Worm (Caenorhabditis elegans) whole organism, early embryonic: Measurements from ENCODE around the gene W04H10.5.

ENCODE experiments used
- B0310.2 ChIP-seq: sonication (generic microtip); optimal IDR thresholded peaks from 2 replicates; lab custom pipeline; 2016; ENCODE audit warnings: mild to moderate bottlenecking, missing genetic modification characterization, missing compliant biosample characterization
- aly-1 ChIP-seq: sonication (generic microtip); optimal IDR thresholded peaks from 2 replicates; lab custom pipeline; 2016; ENCODE audit warnings: missing genetic modification characterization, missing compliant biosample characterization
- ama-1 ChIP-seq: fragments of 150-350 bp; optimal IDR thresholded peaks from 2 replicates; lab custom pipeline; 2014
- ceh-13 ChIP-seq: fragments of 200-800 bp; sonication (Bioruptor generic); optimal IDR thresholded peaks from 2 replicates; lab custom pipeline; 2018; ENCODE audit warnings: mild to moderate bottlenecking, missing genetic modification characterization, missing compliant biosample characterization
- hmbx-1 ChIP-seq: sonication (generic microtip); optimal IDR thresholded peaks from 2 replicates; lab custom pipeline; 2016; ENCODE audit warnings: mild to moderate bottlenecking, missing genetic modification characterization, missing compliant biosample characterization
- hnd-1 ChIP-seq: sonication (generic microtip); optimal IDR thresholded peaks from 2 replicates; lab custom pipeline; 2016; ENCODE audit warnings: missing genetic modification characterization, missing compliant biosample characterization
- scrt-1 ChIP-seq: fragments of 200-800 bp; sonication (Bioruptor generic); IDR thresholded peaks from 2 replicates; pipeline ENCODE4 v1.3.6; 2022; ENCODE audit warnings: missing genetic modification characterization, missing compliant biosample characterization
- sea-1 ChIP-seq: fragments of 200-800 bp; sonication (Bioruptor generic); conservative IDR thresholded peaks from 2 replicates; pipeline ENCODE4 v1.3.6; 2022; ENCODE audit warnings: missing genetic modification characterization, missing compliant biosample characterization
- tbx-11 ChIP-seq: fragments of 200-800 bp; sonication (Bioruptor generic); IDR thresholded peaks from 2 replicates; pipeline ENCODE4 v1.3.6; 2022; ENCODE audit warnings: missing genetic modification characterization, missing compliant biosample characterization
- tbx-37 ChIP-seq: fragments of 200-800 bp; sonication (Bioruptor generic); conservative IDR thresholded peaks from 2 replicates; pipeline ENCODE4 v1.3.6; 2022; ENCODE audit warnings: missing genetic modification reagents, missing genetic modification characterization, missing compliant biosample characterization

DNA sequence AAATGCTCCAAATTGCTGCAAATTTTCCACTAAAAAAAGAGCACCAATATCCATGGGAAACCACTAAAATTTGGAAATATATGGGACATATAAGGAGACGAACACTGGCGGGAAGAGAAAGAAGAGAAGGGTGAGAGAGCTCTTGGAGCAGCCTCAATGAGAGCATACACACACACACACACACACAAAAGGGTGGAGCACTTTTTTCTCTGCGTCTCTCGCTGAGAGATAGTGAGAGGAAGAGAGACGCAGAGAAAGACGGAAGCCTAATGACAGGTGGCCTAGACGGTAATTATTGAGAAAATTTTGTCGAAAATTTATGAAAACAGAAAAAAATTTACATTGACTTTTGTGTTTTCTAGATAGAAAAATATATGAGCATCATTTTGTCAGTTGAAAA is 16.3 kb downstream of the W04H10.5 start:
- TF ChIP-seq tbx-37 (GFP tag; lab: Robert Waterston, UW) = no peak
- no peak for TF ChIP-seq ama-1 (lab: Kevin White, UChicago)
- no peak for TF ChIP-seq sea-1 (GFP tag; lab: Robert Waterston, UW)
- TF ChIP-seq hmbx-1 (tag; lab: Kevin White, UChicago) = no peak
- TF ChIP-seq B0310.2 (tag; lab: Kevin White, UChicago) = no peak
- no peak for TF ChIP-seq aly-1 (tag; lab: Kevin White, UChicago)
- no peak for TF ChIP-seq hnd-1 (tag; lab: Kevin White, UChicago)
- TF ChIP-seq scrt-1 = no peak
- TF ChIP-seq ceh-13 (GFP tag; lab: Kevin White, UChicago) = no peak
- no peak for TF ChIP-seq tbx-11 (GFP tag; lab: Robert Waterston, UW)
